Fruit fly (Drosophila melanogaster) whole organism, embryonic: ENCODE data around the gene cl.

Experiments used
- Asciz ChIP-seq: fragments of 200-800 bp; sonication (Bioruptor generic); optimal IDR thresholded peaks from 2 replicates; lab custom pipeline; 2017; ENCODE audit warnings: missing biosample characterization, mild to moderate bottlenecking, missing genetic modification characterization, missing genetic modification reagents
- CG10959 ChIP-seq: fragments of 200-800 bp; sonication (Bioruptor generic); IDR thresholded peaks from 2 replicates; pipeline ENCODE4 v1.3.6; 2022; ENCODE audit warnings: missing biosample characterization, missing genetic modification characterization
- CG11247 ChIP-seq: fragments of 200-800 bp; sonication (Bioruptor generic); IDR thresholded peaks from 2 replicates; pipeline ENCODE4 v1.3.6; 2022; ENCODE audit warnings: missing biosample characterization, missing genetic modification characterization
- CG11560 ChIP-seq: fragments of 200-800 bp; sonication (Bioruptor generic); IDR thresholded peaks from 3 replicates; pipeline ENCODE4 v1.3.6; 2022; ENCODE audit warnings: missing biosample characterization, missing genetic modification characterization
- CG12299 ChIP-seq: fragments of 200-800 bp; sonication (Bioruptor generic); optimal IDR thresholded peaks from 2 replicates; lab custom pipeline; 2018; ENCODE audit warnings: missing biosample characterization, mild to moderate bottlenecking, missing genetic modification characterization
- CG13624 ChIP-seq: fragments of 200-800 bp; sonication (Bioruptor generic); optimal IDR thresholded peaks from 2 replicates; lab custom pipeline; 2016; ENCODE audit warnings: missing biosample characterization, missing genetic modification characterization
- CG14014 ChIP-seq: fragments of 200-800 bp; sonication (Bioruptor generic); IDR thresholded peaks from 2 replicates; pipeline ENCODE4 v1.3.6; 2022; ENCODE audit warnings: missing biosample characterization, missing genetic modification characterization
- CG14050 ChIP-seq: fragments of 200-800 bp; sonication (Bioruptor generic); IDR thresholded peaks from 3 replicates; pipeline ENCODE4 v1.3.6; 2022; ENCODE audit warnings: missing biosample characterization, missing genetic modification characterization
- CG15479 ChIP-seq: fragments of 200-800 bp; sonication (Bioruptor generic); optimal IDR thresholded peaks from 3 replicates; lab custom pipeline; 2019; ENCODE audit warnings: missing biosample characterization, mild to moderate bottlenecking, missing genetic modification characterization, moderate library complexity
- CG17612 ChIP-seq: fragments of 200-800 bp; sonication (Bioruptor generic); IDR thresholded peaks from 2 replicates; pipeline ENCODE4 v1.3.6; 2022; ENCODE audit warnings: missing biosample characterization, missing genetic modification characterization
- CG18599 ChIP-seq: fragments of 200-800 bp; sonication (Bioruptor generic); optimal IDR thresholded peaks from 3 replicates; lab custom pipeline; 2017; ENCODE audit warnings: missing biosample characterization, missing genetic modification characterization, mild to moderate bottlenecking, moderate library complexity, missing genetic modification reagents
- CG2678 ChIP-seq: fragments of 200-800 bp; sonication (Bioruptor generic); optimal IDR thresholded peaks from 3 replicates; lab custom pipeline; 2019; ENCODE audit warnings: missing biosample characterization, mild to moderate bottlenecking, missing genetic modification characterization, moderate library complexity
- CG30431 ChIP-seq: fragments of 200-800 bp; sonication (Bioruptor generic); optimal IDR thresholded peaks from 2 replicates; lab custom pipeline; 2017; ENCODE audit warnings: missing biosample characterization, missing genetic modification characterization
- CG3281 ChIP-seq: fragments of 200-800 bp; sonication (Bioruptor generic); optimal IDR thresholded peaks from 3 replicates; lab custom pipeline; 2017; ENCODE audit warnings: missing biosample characterization, mild to moderate bottlenecking, missing genetic modification characterization
- CG4730 ChIP-seq: fragments of 200-800 bp; sonication (Bioruptor generic); IDR thresholded peaks from 2 replicates; pipeline ENCODE4 v1.3.6; 2022; ENCODE audit warnings: missing biosample characterization, missing genetic modification characterization
- CG4854 ChIP-seq: fragments of 200-800 bp; sonication (Bioruptor generic); optimal IDR thresholded peaks from 2 replicates; lab custom pipeline; 2016; ENCODE audit warnings: missing biosample characterization, missing genetic modification characterization, inconsistent platforms
- CG6689 ChIP-seq: fragments of 200-800 bp; sonication (Bioruptor generic); IDR thresholded peaks from 2 replicates; pipeline ENCODE4 v1.3.6; 2022; ENCODE audit warnings: missing biosample characterization, missing genetic modification characterization
- CG6813 ChIP-seq: fragments of 200-800 bp; sonication (Bioruptor generic); optimal IDR thresholded peaks from 2 replicates; lab custom pipeline; 2017; ENCODE audit warnings: missing biosample characterization, missing genetic modification characterization, mild to moderate bottlenecking, moderate library complexity, missing genetic modification reagents
- CG7839 ChIP-seq: fragments of 200-800 bp; sonication (Bioruptor generic); optimal IDR thresholded peaks from 3 replicates; lab custom pipeline; 2018; ENCODE audit warnings: missing biosample characterization, mild to moderate bottlenecking, missing genetic modification characterization, moderate library complexity
- CG7963 ChIP-seq: fragments of 200-800 bp; sonication (Bioruptor generic); IDR thresholded peaks from 3 replicates; pipeline ENCODE4 v1.3.6; 2022; ENCODE audit warnings: missing biosample characterization, missing genetic modification characterization; ENCODE audit not compliant: partially characterized antibody
- CG9215 ChIP-seq: fragments of 200-800 bp; sonication (Bioruptor generic); IDR thresholded peaks from 2 replicates; pipeline ENCODE4 v1.3.6; 2022; ENCODE audit warnings: missing biosample characterization, missing genetic modification characterization
- CHES-1-like ChIP-seq: fragments of 200-800 bp; sonication (Bioruptor generic); optimal IDR thresholded peaks from 2 replicates; lab custom pipeline; 2016; ENCODE audit warnings: missing biosample characterization, missing genetic modification characterization
- Fer3 ChIP-seq: fragments of 200-800 bp; sonication (Bioruptor generic); optimal IDR thresholded peaks from 2 replicates; lab custom pipeline; 2018; ENCODE audit warnings: missing biosample characterization, mild to moderate bottlenecking, missing genetic modification characterization, moderate library complexity
- Gsc ChIP-seq: fragments of 200-800 bp; sonication (Bioruptor generic); IDR thresholded peaks from 2 replicates; pipeline ENCODE4 v1.3.6; 2022; ENCODE audit warnings: missing biosample characterization, missing genetic modification characterization
- H2.0 ChIP-seq: fragments of 200-800 bp; sonication (Bioruptor generic); IDR thresholded peaks from 2 replicates; pipeline ENCODE4 v1.3.6; 2022; ENCODE audit warnings: missing biosample characterization, missing genetic modification characterization
- Hmr ChIP-seq: fragments of 200-800 bp; sonication (Bioruptor generic); optimal IDR thresholded peaks from 3 replicates; lab custom pipeline; 2017; ENCODE audit warnings: mild to moderate bottlenecking, missing biosample characterization, missing genetic modification reagents, missing genetic modification characterization
- Hr51 ChIP-seq, 2 experiments: fragments of 200-800 bp; sonication (Bioruptor generic); optimal IDR thresholded peaks; 2 replicates in 1 of 2; 3 replicates in 1 of 2; lab custom pipeline; 2016 to 2018; ENCODE audit warnings: missing biosample characterization in 2 of 2, missing genetic modification characterization in 2 of 2, mild to moderate bottlenecking in 1 of 2, moderate library complexity in 1 of 2
- Meics ChIP-seq: fragments of 200-800 bp; sonication (Bioruptor generic); optimal IDR thresholded peaks from 2 replicates; lab custom pipeline; 2017; ENCODE audit warnings: missing biosample characterization, mild to moderate bottlenecking, missing genetic modification characterization
- Rfx ChIP-seq: fragments of 200-800 bp; sonication (Bioruptor generic); IDR thresholded peaks from 2 replicates; pipeline ENCODE4 v1.3.6; 2022; ENCODE audit warnings: missing biosample characterization, missing genetic modification characterization
- Six4 ChIP-seq: fragments of 200-800 bp; sonication (Bioruptor generic); optimal IDR thresholded peaks from 2 replicates; lab custom pipeline; 2016; ENCODE audit warnings: missing biosample characterization, missing genetic modification characterization
- Taf1 ChIP-seq: fragments of 200-800 bp; sonication (Bioruptor generic); IDR thresholded peaks from 2 replicates; pipeline ENCODE4 v1.3.6; 2022; ENCODE audit warnings: missing biosample characterization, missing genetic modification characterization
- Trl ChIP-seq, 3 experiments: fragments of >200 bp in 2 of 3; fragments of 200-800 bp in 1 of 3; sonication (Bioruptor generic) in 1 of 3; optimal IDR thresholded peaks; 2 replicates in 1 of 3; 3 replicates in 2 of 3; lab custom pipeline; 2016 to 2017; ENCODE audit warnings: missing biosample characterization in 1 of 3, missing genetic modification characterization in 1 of 3
- Xbp1 ChIP-seq: fragments of 200-800 bp; sonication (Bioruptor generic); optimal IDR thresholded peaks from 3 replicates; lab custom pipeline; 2016; ENCODE audit warnings: missing biosample characterization, mild to moderate bottlenecking, missing genetic modification characterization
- abd-A ChIP-seq: fragments of 200-800 bp; sonication (Bioruptor generic); optimal IDR thresholded peaks from 3 replicates; lab custom pipeline; 2019; ENCODE audit warnings: missing biosample characterization, mild to moderate bottlenecking, missing genetic modification characterization, moderate library complexity
- cg ChIP-seq: fragments of 200-800 bp; sonication (Bioruptor generic); optimal IDR thresholded peaks from 3 replicates; lab custom pipeline; 2019; ENCODE audit warnings: missing biosample characterization, mild to moderate bottlenecking, missing genetic modification characterization, moderate library complexity
- chinmo ChIP-seq: fragments of 200-800 bp; sonication (Bioruptor generic); IDR thresholded peaks from 4 replicates; pipeline ENCODE4 v1.3.6; 2022; ENCODE audit warnings: missing biosample characterization, missing genetic modification characterization; ENCODE audit not compliant: partially characterized antibody
- ems ChIP-seq: fragments of 200-800 bp; sonication (Bioruptor generic); optimal IDR thresholded peaks from 3 replicates; lab custom pipeline; 2016; ENCODE audit warnings: missing biosample characterization, missing genetic modification characterization
- gcm2 ChIP-seq: fragments of 200-800 bp; sonication (Bioruptor generic); optimal IDR thresholded peaks from 2 replicates; lab custom pipeline; 2016; ENCODE audit warnings: missing biosample characterization, missing genetic modification characterization
- gt ChIP-seq: fragments of 200-800 bp; sonication (Bioruptor generic); IDR thresholded peaks from 2 replicates; pipeline ENCODE4 v1.3.6; 2022; ENCODE audit warnings: missing biosample characterization, missing genetic modification characterization
- ind ChIP-seq: fragments of 200-800 bp; sonication (Bioruptor generic); optimal IDR thresholded peaks from 3 replicates; lab custom pipeline; 2016; ENCODE audit warnings: missing biosample characterization, missing genetic modification characterization
- lmd ChIP-seq: fragments of 200-800 bp; sonication (Bioruptor generic); IDR thresholded peaks from 2 replicates; pipeline ENCODE4 v1.3.6; 2022; ENCODE audit warnings: missing biosample characterization, missing genetic modification characterization
- lola ChIP-seq, 3 experiments: fragments of >200 bp in 2 of 3; fragments of 200-800 bp in 1 of 3; sonication (Bioruptor generic) in 1 of 3; optimal IDR thresholded peaks; 2 replicates each; lab custom pipeline; 2017 to 2019; ENCODE audit warnings: missing biosample characterization in 3 of 3, missing genetic modification characterization in 3 of 3, mild to moderate bottlenecking in 1 of 3, moderate library complexity in 1 of 3
- org-1 ChIP-seq: fragments of 200-800 bp; sonication (Bioruptor generic); optimal IDR thresholded peaks from 2 replicates; lab custom pipeline; 2017; ENCODE audit warnings: missing biosample characterization, missing genetic modification characterization
- peb ChIP-seq: fragments of 200-800 bp; sonication (Bioruptor generic); IDR thresholded peaks from 2 replicates; pipeline ENCODE4 v1.3.6; 2022; ENCODE audit warnings: missing biosample characterization, missing genetic modification characterization
- pita ChIP-seq: fragments of 200-800 bp; sonication (Bioruptor generic); optimal IDR thresholded peaks from 2 replicates; lab custom pipeline; 2017; ENCODE audit warnings: missing biosample characterization, mild to moderate bottlenecking, missing genetic modification characterization
- prd ChIP-seq, 3 experiments: fragments of >200 bp in 2 of 3; fragments of 200-800 bp in 1 of 3; sonication (Bioruptor generic) in 1 of 3; optimal IDR thresholded peaks in 2 of 3; IDR thresholded peaks in 1 of 3; 2 replicates in 2 of 3; 3 replicates in 1 of 3; pipeline versions ENCODE4 v1.3.6 to Lab custom; 2017 to 2022; ENCODE audit warnings: missing biosample characterization in 1 of 3, missing genetic modification characterization in 1 of 3
- sens-2 ChIP-seq: fragments of 200-800 bp; sonication (Bioruptor generic); IDR thresholded peaks from 2 replicates; pipeline ENCODE4 v1.3.6; 2022; ENCODE audit warnings: missing biosample characterization, missing genetic modification characterization
- trem ChIP-seq: fragments of 200-800 bp; optimal IDR thresholded peaks from 3 replicates; lab custom pipeline; 2019; ENCODE audit warnings: missing biosample characterization, mild to moderate bottlenecking, missing genetic modification characterization, moderate library complexity
- ttk ChIP-seq: fragments of 200-800 bp; sonication (Bioruptor generic); IDR thresholded peaks from 2 replicates; pipeline ENCODE4 v2.1.2; 2022; ENCODE audit warnings: missing biosample characterization, missing genetic modification characterization

cl gene

dm6 chr2L:5569503-5569902, 49.6 kb downstream of the cl start (continued):
- TF ChIP-seq CG4730 (GFP tag; lab: Robert Waterston, UW) (no peak), chinmo (no peak), CG17612 (GFP tag; lab: Robert Waterston, UW) (0 out of 2 replicates have a peak, but pooled peaks have one; percentile 28), Meics (GFP tag; lab: Kevin White, UChicago) (peak; percentile 58), CG11560 (tag; lab: Robert Waterston, UW) (0 out of 3 replicates have a peak, but pooled peaks have one; percentile 34), org-1 (GFP tag; lab: Kevin White, UChicago) (no peak), Asciz (GFP tag; lab: Kevin White, UChicago) (no peak), gt (no peak), Hmr (GFP tag; lab: Kevin White, UChicago) (peak; percentile 38), prd (optimal IDR thresholded peaks at IDR 0.05; lab: Kevin White, UChicago) (no peak), prd (GFP tag; IDR thresholded peaks at IDR 0.05; lab: Robert Waterston, UW) (peak; percentile 27; the same call in 1 of the 3 replicates), CG9215 (GFP tag; lab: Robert Waterston, UW) (no peak), ind (peak; percentile 27), Taf1 (GFP tag; lab: Robert Waterston, UW) (0 out of 2 replicates have a peak, but pooled peaks have one; percentile 12), CG2678 (tag; lab: Kevin White, UChicago) (no peak), CG7839 (peak; percentile 58), CG14014 (GFP tag; lab: Robert Waterston, UW) (peak; percentile 64; the same call in 1 of the 2 replicates), CG18599 (GFP tag; lab: Kevin White, UChicago) (peak; percentile 70), CG12299 (tag; lab: Kevin White, UChicago) (no peak), Xbp1 (GFP tag; lab: Kevin White, UChicago) (peak; percentile 9), CG30431 (GFP tag; lab: Kevin White, UChicago) (no peak), H2.0 (no peak), CHES-1-like (GFP tag; lab: Kevin White, UChicago) (no peak), pita (no peak), Rfx (GFP tag; lab: Robert Waterston, UW) (peak; percentile 70), CG3281 (GFP tag; lab: Kevin White, UChicago) (peak; percentile 34), abd-A (tag; lab: Kevin White, UChicago) (peak; percentile 34), lola (GFP tag; optimal IDR thresholded peaks at IDR 0.05; lab: Kevin White, UChicago) (no peak), cg (peak; percentile 7), peb (GFP tag; lab: Robert Waterston, UW) (no peak), Fer3 (tag; lab: Kevin White, UChicago) (peak; percentile 23), CG6689 (GFP tag; lab: Robert Waterston, UW) (peak; percentile 45), CG4854 (GFP tag; lab: Kevin White, UChicago) (no peak), trem (tag; lab: Kevin White, UChicago) (no peak), CG13624 (no peak), Hr51 (GFP tag; optimal IDR thresholded peaks at IDR 0.05; lab: Kevin White, UChicago) (peak in 1 of 2 experiments; percentile 43), CG10959 (GFP tag; lab: Robert Waterston, UW) (no peak), ems (GFP tag; lab: Kevin White, UChicago) (no peak), sens-2 (GFP tag; lab: Robert Waterston, UW) (no peak), CG6813 (GFP tag; lab: Kevin White, UChicago) (no peak), Six4 (GFP tag; lab: Kevin White, UChicago) (no peak), gcm2 (no peak), CG11247 (GFP tag; lab: Robert Waterston, UW) (peak; percentile 41; the same call in 1 of the 2 replicates), lmd (GFP tag; lab: Robert Waterston, UW) (peak; percentile 46; the same call in 1 of the 2 replicates), Gsc (no peak), CG14050 (no peak), ttk (GFP tag; lab: Robert Waterston, UW) (no peak), CG15479 (GFP tag; lab: Kevin White, UChicago) (no peak), Trl (optimal IDR thresholded peaks at IDR 0.05; lab: Kevin White, UChicago) (no peak), Trl (GFP tag; optimal IDR thresholded peaks at IDR 0.05; lab: Kevin White, UChicago) (peak; percentile 30), CG7963 (GFP tag; lab: Robert Waterston, UW) (no peak)
